Worm (Caenorhabditis elegans): ENCODE results near the gene F25B4.7.

DNA sequence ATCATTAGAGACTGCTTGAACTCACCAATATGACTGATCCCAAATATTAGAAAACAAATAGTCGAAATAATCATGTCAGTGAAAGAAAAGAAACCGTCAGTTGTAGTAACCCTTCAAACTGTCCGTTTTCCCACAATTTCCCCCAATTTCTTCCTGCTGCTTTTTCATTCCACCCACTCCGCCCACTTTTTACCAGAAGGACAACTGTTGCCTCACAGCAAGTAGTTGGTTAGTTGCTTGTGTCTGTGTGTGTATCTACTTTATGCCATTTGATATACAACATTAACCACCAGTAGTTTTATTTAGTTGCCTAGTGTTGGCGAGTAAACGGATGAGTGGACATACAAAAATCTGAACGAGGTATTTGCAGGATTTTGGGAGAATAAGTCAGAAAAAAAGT is 29.5 kb upstream of the F25B4.7 start, which contains the start of gene K09H11.9:
- TF ChIP-seq C16A3.4 (tag; optimal IDR thresholded peaks at IDR 0.05), result no peak
- no peak for TF ChIP-seq ces-1 (GFP tag; optimal IDR thresholded peaks at IDR 0.05)
- no peak for TF ChIP-seq snpc-4 (tag; optimal IDR thresholded peaks at IDR 0.05)
- TF ChIP-seq xbp-1 (tag; optimal IDR thresholded peaks at IDR 0.05), result no peak
- TF ChIP-seq blmp-1 (tag; optimal IDR thresholded peaks at IDR 0.05), result no peak
- no peak for TF ChIP-seq ama-1 (optimal IDR thresholded peaks at IDR 0.05)
- TF ChIP-seq tlp-1 (tag; optimal IDR thresholded peaks at IDR 0.05), result no peak
- TF ChIP-seq ztf-4 (tag; optimal IDR thresholded peaks at IDR 0.05), result no peak
- TF ChIP-seq dpl-1 (GFP tag; optimal IDR thresholded peaks at IDR 0.05), result no peak
- TF ChIP-seq lin-39 (tag; optimal IDR thresholded peaks at IDR 0.05), result no peak
- TF ChIP-seq nhr-77 (tag; optimal IDR thresholded peaks at IDR 0.05), result no peak
